Worm (Caenorhabditis elegans) whole organism, young adult: ENCODE results near the gene M151.10.
A peak's percentile ranks its signal among the peaks of the same experiment; 100 is the strongest.

Experiments
- B0019.2 ChIP-seq: fragments of 200-800 bp; sonication (Bioruptor generic); conservative IDR thresholded peaks from 2 replicates; pipeline ENCODE4 v1.3.6; 2022; ENCODE audit warnings: missing genetic modification reagents, missing genetic modification characterization, missing compliant biosample characterization
- B0261.1 ChIP-seq: sonication (generic microtip); optimal IDR thresholded peaks from 2 replicates; lab custom pipeline; 2016; ENCODE audit warnings: mild to moderate bottlenecking, missing genetic modification characterization, moderate library complexity, missing compliant biosample characterization
- C06A6.2 ChIP-seq: fragments of 200-800 bp; sonication (Bioruptor generic); conservative IDR thresholded peaks from 2 replicates; pipeline ENCODE4 v1.3.6; 2022; ENCODE audit warnings: missing genetic modification characterization, missing compliant biosample characterization
- F23B12.7 ChIP-seq: sonication (generic microtip); optimal IDR thresholded peaks from 2 replicates; lab custom pipeline; 2017; ENCODE audit warnings: missing genetic modification characterization, mild to moderate bottlenecking, missing compliant biosample characterization, antibody characterized with exemption, moderate library complexity; ENCODE audit not compliant: insufficient read depth
- F37B4.10 ChIP-seq: fragments of 200-800 bp; sonication (Bioruptor generic); IDR thresholded peaks from 2 replicates; pipeline ENCODE4 v1.3.6; 2022; ENCODE audit warnings: missing genetic modification characterization, missing compliant biosample characterization
- F39B2.1 ChIP-seq: fragments of 200-800 bp; sonication (Bioruptor generic); IDR thresholded peaks from 2 replicates; pipeline ENCODE4 v1.3.6; 2022; ENCODE audit warnings: missing genetic modification reagents, missing genetic modification characterization, missing compliant biosample characterization
- F57C9.4 ChIP-seq: sonication (generic microtip); optimal IDR thresholded peaks from 2 replicates; lab custom pipeline; 2017; ENCODE audit warnings: mild to moderate bottlenecking, missing genetic modification characterization, missing compliant biosample characterization
- T07F8.4 ChIP-seq: sonication (generic microtip); optimal IDR thresholded peaks from 2 replicates; lab custom pipeline; 2016; ENCODE audit warnings: mild to moderate bottlenecking, missing genetic modification characterization, moderate library complexity, missing compliant biosample characterization
- ZK185.1 ChIP-seq: sonication (generic microtip); optimal IDR thresholded peaks from 2 replicates; lab custom pipeline; 2016; ENCODE audit warnings: mild to moderate bottlenecking, missing genetic modification characterization, missing compliant biosample characterization; ENCODE audit not compliant: poor library complexity, severe bottlenecking
- akir-1 ChIP-seq: fragments of 200-800 bp; sonication (Bioruptor generic); optimal IDR thresholded peaks from 2 replicates; lab custom pipeline; 2018; ENCODE audit warnings: mild to moderate bottlenecking, missing genetic modification characterization, moderate library complexity, missing compliant biosample characterization
- ama-1 ChIP-seq, 3 experiments: fragments of 150-350 bp in 1 of 3; sonication (generic microtip) in 2 of 3; optimal IDR thresholded peaks; 2 replicates each; lab custom pipeline; 2014 to 2018; ENCODE audit warnings: missing biosample characterization in 2 of 3, missing genetic modification characterization in 2 of 3, missing genetic modification reagents in 2 of 3
- athp-1 ChIP-seq: sonication (generic microtip); optimal IDR thresholded peaks from 2 replicates; lab custom pipeline; 2017; ENCODE audit warnings: mild to moderate bottlenecking, missing genetic modification characterization, missing compliant biosample characterization
- attf-5 ChIP-seq: fragments of 200-800 bp; sonication (Bioruptor generic); optimal IDR thresholded peaks from 2 replicates; lab custom pipeline; 2018; ENCODE audit warnings: mild to moderate bottlenecking, missing genetic modification characterization, missing compliant biosample characterization
- ccch-3 ChIP-seq: fragments of 200-800 bp; sonication (Bioruptor generic); optimal IDR thresholded peaks from 2 replicates; lab custom pipeline; 2018; ENCODE audit warnings: mild to moderate bottlenecking, missing genetic modification characterization, missing compliant biosample characterization
- ceh-58 ChIP-seq: fragments of 200-800 bp; sonication (Bioruptor generic); IDR thresholded peaks from 2 replicates; pipeline ENCODE4 v1.3.6; 2022; ENCODE audit warnings: missing genetic modification characterization, missing compliant biosample characterization
- dpl-1 ChIP-seq: fragments of 150-350 bp; optimal IDR thresholded peaks from 2 replicates; lab custom pipeline; 2014; ENCODE audit warnings: missing biosample characterization, missing genetic modification reagents, missing genetic modification characterization
- efl-1 ChIP-seq: fragments of 150-350 bp; optimal IDR thresholded peaks from 2 replicates; lab custom pipeline; 2014; ENCODE audit warnings: missing biosample characterization, missing genetic modification reagents, missing genetic modification characterization
- egl-18 ChIP-seq: fragments of 200-800 bp; sonication (Bioruptor generic); IDR thresholded peaks from 2 replicates; pipeline ENCODE4 v1.3.6; 2022; ENCODE audit warnings: missing genetic modification reagents, missing genetic modification characterization, missing compliant biosample characterization
- him-1 ChIP-seq: sonication (generic microtip); optimal IDR thresholded peaks from 2 replicates; lab custom pipeline; 2016; ENCODE audit warnings: missing genotype, missing genetic modification reagents, missing genetic modification characterization, missing compliant biosample characterization
- hmg-1.2 ChIP-seq: fragments of 200-800 bp; sonication (Bioruptor generic); IDR thresholded peaks from 2 replicates; pipeline ENCODE4 v1.3.6; 2022; ENCODE audit warnings: missing genetic modification reagents, missing genetic modification characterization, missing compliant biosample characterization
- hmg-20 ChIP-seq: fragments of 200-800 bp; sonication (Bioruptor generic); IDR thresholded peaks from 2 replicates; pipeline ENCODE4 v1.3.6; 2022; ENCODE audit warnings: missing genetic modification reagents, missing genetic modification characterization, missing compliant biosample characterization
- lsy-27 ChIP-seq: sonication (generic microtip); optimal IDR thresholded peaks from 2 replicates; lab custom pipeline; 2017; ENCODE audit warnings: missing genetic modification characterization, mild to moderate bottlenecking, missing compliant biosample characterization, antibody characterized with exemption, missing genotype, borderline replicate concordance; ENCODE audit not compliant: insufficient read depth
- madf-10 ChIP-seq: sonication (generic microtip); optimal IDR thresholded peaks from 2 replicates; lab custom pipeline; 2016; ENCODE audit warnings: mild to moderate bottlenecking, missing genetic modification characterization, missing compliant biosample characterization
- madf-8 ChIP-seq: fragments of 200-800 bp; sonication (Bioruptor generic); conservative IDR thresholded peaks from 2 replicates; pipeline ENCODE4 v1.3.6; 2022; ENCODE audit warnings: missing genetic modification reagents, missing genetic modification characterization, missing compliant biosample characterization
- nfya-2 ChIP-seq: fragments of 200-800 bp; sonication (Bioruptor generic); IDR thresholded peaks from 2 replicates; pipeline ENCODE4 v1.3.6; 2022; ENCODE audit warnings: missing genetic modification reagents, missing genetic modification characterization, missing compliant biosample characterization
- nfyb-1 ChIP-seq: fragments of 200-800 bp; sonication (Bioruptor generic); IDR thresholded peaks from 2 replicates; pipeline ENCODE4 v1.3.6; 2022; ENCODE audit warnings: missing genetic modification reagents, missing genetic modification characterization, missing compliant biosample characterization
- nhr-120 ChIP-seq: fragments of 200-800 bp; sonication (Bioruptor generic); IDR thresholded peaks from 2 replicates; pipeline ENCODE4 v1.3.6; 2022; ENCODE audit warnings: missing genetic modification characterization, missing compliant biosample characterization
- pha-4 ChIP-seq: fragments of 150-350 bp; sonication (generic microtip); optimal IDR thresholded peaks from 2 replicates; lab custom pipeline; 2014; ENCODE audit warnings: missing biosample characterization, missing genetic modification reagents, missing genetic modification characterization
- sdz-38 ChIP-seq: sonication (generic microtip); optimal IDR thresholded peaks from 2 replicates; lab custom pipeline; 2016; ENCODE audit warnings: missing genotype, missing genetic modification characterization, missing compliant biosample characterization
- sea-2 ChIP-seq: fragments of 200-800 bp; sonication (Bioruptor generic); IDR thresholded peaks from 2 replicates; pipeline ENCODE4 v1.3.6; 2022; ENCODE audit warnings: missing genetic modification characterization, missing compliant biosample characterization
- snpc-1.3 ChIP-seq: sonication (generic microtip); optimal IDR thresholded peaks from 2 replicates; lab custom pipeline; 2017; ENCODE audit warnings: missing genetic modification characterization, mild to moderate bottlenecking, missing compliant biosample characterization, antibody characterized with exemption, moderate library complexity, missing genotype, missing genetic modification reagents; ENCODE audit not compliant: insufficient read depth
- tbp1 ChIP-seq: fragments of 200-800 bp; sonication (Bioruptor generic); optimal IDR thresholded peaks from 2 replicates; lab custom pipeline; 2018; ENCODE audit warnings: mild to moderate bottlenecking, missing genetic modification characterization, missing compliant biosample characterization
- tbx-9 ChIP-seq: sonication (generic microtip); optimal IDR thresholded peaks from 2 replicates; lab custom pipeline; 2016; ENCODE audit warnings: borderline replicate concordance, missing genetic modification characterization, inconsistent platforms, missing compliant biosample characterization
- tlf-1 ChIP-seq: fragments of 200-800 bp; sonication (Bioruptor generic); optimal IDR thresholded peaks from 2 replicates; lab custom pipeline; 2018; ENCODE audit warnings: mild to moderate bottlenecking, missing genetic modification characterization, missing compliant biosample characterization
- unc-62 ChIP-seq: fragments of 150-350 bp; optimal IDR thresholded peaks from 2 replicates; lab custom pipeline; 2014; ENCODE audit warnings: missing biosample characterization, missing genetic modification reagents, missing genetic modification characterization
- zfh-2 ChIP-seq: fragments of 200-800 bp; sonication (Bioruptor generic); conservative IDR thresholded peaks from 2 replicates; pipeline ENCODE4 v1.3.6; 2022; ENCODE audit warnings: missing genetic modification reagents, missing genetic modification characterization, missing compliant biosample characterization
- zim-3 ChIP-seq: sonication (generic microtip); optimal IDR thresholded peaks from 2 replicates; lab custom pipeline; 2017; ENCODE audit warnings: mild to moderate bottlenecking, missing genetic modification characterization, moderate library complexity, missing compliant biosample characterization
- ztf-18 ChIP-seq: sonication (generic microtip); optimal IDR thresholded peaks from 2 replicates; lab custom pipeline; 2016; ENCODE audit warnings: missing genotype, mild to moderate bottlenecking, missing genetic modification characterization, missing compliant biosample characterization
- ztf-26 ChIP-seq: sonication (generic microtip); optimal IDR thresholded peaks from 2 replicates; lab custom pipeline; 2017; ENCODE audit warnings: missing genetic modification characterization, missing compliant biosample characterization
- ztf-28 ChIP-seq: fragments of 200-800 bp; sonication (Bioruptor generic); IDR thresholded peaks from 2 replicates; pipeline ENCODE4 v1.3.6; 2022; ENCODE audit warnings: missing genetic modification reagents, missing genetic modification characterization, missing compliant biosample characterization

M151.10 gene

ce11 chrII:3620862-3621261 is 19.2 kb downstream of the M151.10 start (continued):
- TF ChIP-seq F39B2.1 (no peak), C06A6.2 (GFP tag; lab: Robert Waterston, UW) (no peak), tlf-1 (GFP tag; lab: Kevin White, UChicago) (no peak), lsy-27 (no peak), efl-1 (GFP tag; lab: Kevin White, UChicago) (peak; percentile 66)

DNA sequence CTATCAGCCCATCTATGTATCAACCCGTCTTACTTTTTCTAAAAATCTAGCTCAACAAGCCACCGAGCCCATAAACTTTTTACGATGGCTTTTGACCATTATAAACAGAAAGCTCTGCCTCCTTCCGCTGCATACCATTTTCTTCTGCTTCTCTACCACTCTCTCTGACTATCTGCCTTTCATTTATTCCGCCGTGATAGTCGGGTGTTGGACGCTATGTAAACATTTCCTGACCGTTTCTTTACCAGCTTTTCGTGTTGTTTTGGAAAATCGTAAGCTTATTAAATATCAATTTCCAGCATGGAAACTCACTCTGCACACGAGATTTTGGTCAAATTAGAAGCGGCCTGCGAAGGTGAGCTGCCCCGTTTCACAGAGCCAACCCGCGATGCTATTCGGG is 22.6 kb downstream of the M151.10 start, which contains the start of gene F40E12.1:
Gene F40E12.1, plus strand, starts transcription at position 301 of the 400 bp plus-strand sequence.
- TF ChIP-seq B0261.1 (tag; lab: Kevin White, UChicago) (no peak), F23B12.7 (tag; lab: Kevin White, UChicago) (no peak), zim-3 (tag; lab: Kevin White, UChicago) (no peak), sdz-38 (no peak), nhr-120 (GFP tag; lab: Robert Waterston, UW) (no peak), hmg-1.2 (no peak), madf-10 (tag; lab: Kevin White, UChicago) (no peak), ztf-26 (tag; lab: Kevin White, UChicago) (no peak), snpc-1.3 (tag; lab: Kevin White, UChicago) (no peak), akir-1 (GFP tag; lab: Kevin White, UChicago) (no peak), ama-1 (optimal IDR thresholded peaks at IDR 0.05; lab: Kevin White, UChicago) (no peak), ama-1 (GFP tag; optimal IDR thresholded peaks at IDR 0.05; lab: Kevin White, UChicago) (no peak), unc-62 (GFP tag; lab: Kevin White, UChicago) (no peak), attf-5 (GFP tag; lab: Kevin White, UChicago) (no peak), ztf-28 (no peak), lsy-27 (no peak), pha-4 (tag; lab: Kevin White, UChicago) (no peak)

ce11 chrII:3616615-3617014 is 23.5 kb downstream of the M151.10 start:
- TF ChIP-seq F37B4.10 (GFP tag; lab: Robert Waterston, UW) (no peak), nfyb-1 (GFP tag; lab: Robert Waterston, UW) (peak; percentile 78), ZK185.1 (tag; lab: Kevin White, UChicago) (no peak), ccch-3 (no peak), sea-2 (GFP tag; lab: Robert Waterston, UW) (no peak)

- TF ChIP-seq ztf-18 (no peak), efl-1 (GFP tag; lab: Kevin White, UChicago) (peak; percentile 15), hmg-20 (GFP tag; lab: Robert Waterston, UW) (no peak)
Measured at ce11 chrII:3609764-3610163, 30.3 kb downstream of the M151.10 start, which contains the start of gene Y49F6A.5. Gene Y49F6A.5 (minus strand): TSS chrII:3609864.

DNA sequence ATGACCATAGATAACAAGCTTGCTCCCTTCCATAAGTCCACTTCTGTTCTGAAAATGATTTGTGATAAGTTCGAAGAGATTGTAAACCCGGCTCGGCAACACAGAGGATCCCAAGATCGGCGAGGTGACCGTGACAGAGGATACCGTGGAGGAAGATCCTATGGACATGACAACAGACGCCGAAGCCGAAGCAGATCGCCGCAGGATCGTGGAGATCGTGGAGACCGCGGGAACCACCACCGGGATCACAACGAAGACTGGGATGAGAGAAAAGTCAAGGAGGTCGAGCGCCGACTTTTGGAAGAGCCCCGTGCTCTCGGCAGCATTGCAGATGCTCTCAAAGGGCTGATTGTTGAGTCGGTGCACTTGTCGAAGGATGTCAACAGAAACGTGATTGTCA is 35.5 kb downstream of the M151.10 start:
- peak; percentile 71; the same call in 1 of the 2 replicates for TF ChIP-seq zfh-2 (GFP tag; lab: Robert Waterston, UW)
- TF ChIP-seq egl-18 (GFP tag; lab: Robert Waterston, UW) = no peak

ce11 chrII:3598721-3599120 is 41.4 kb downstream of the M151.10 start, which contains the start of gene Y49F6A.11:
Gene Y49F6A.11 (minus strand): TSS chrII:3598821.
- TF ChIP-seq zfh-2 (GFP tag; lab: Robert Waterston, UW) = no peak
- TF ChIP-seq ceh-58 (GFP tag; lab: Robert Waterston, UW) = no peak
- no peak for TF ChIP-seq nfya-2 (GFP tag; lab: Robert Waterston, UW)
- no peak for TF ChIP-seq sea-2 (GFP tag; lab: Robert Waterston, UW)
- TF ChIP-seq zim-3 (tag; lab: Kevin White, UChicago) = no peak
- TF ChIP-seq tbp1 (GFP tag; lab: Kevin White, UChicago) = no peak
- no peak for TF ChIP-seq B0019.2 (GFP tag; lab: Robert Waterston, UW)
- no peak for TF ChIP-seq him-1
- TF ChIP-seq tbx-9 (tag; lab: Kevin White, UChicago) = no peak
- TF ChIP-seq athp-1 (tag; lab: Kevin White, UChicago) = no peak
- no peak for TF ChIP-seq madf-8 (GFP tag; lab: Robert Waterston, UW)
- no peak for TF ChIP-seq dpl-1 (GFP tag; lab: Kevin White, UChicago)
- TF ChIP-seq F57C9.4 = no peak
- TF ChIP-seq T07F8.4 (tag; lab: Kevin White, UChicago) = no peak
- TF ChIP-seq nhr-120 (GFP tag; lab: Robert Waterston, UW) = no peak
